Fruit fly (Drosophila melanogaster) whole organism, embryonic: ENCODE results near the gene ppk20.

ENCODE experiments used
- Adf1 ChIP-seq: fragments of 200-800 bp; sonication (Bioruptor generic); IDR thresholded peaks from 2 replicates; pipeline ENCODE4 v1.3.6; 2022; ENCODE audit warnings: missing biosample characterization, missing genetic modification characterization
- Antp ChIP-seq: fragments of 200-800 bp; sonication (Bioruptor generic); optimal IDR thresholded peaks from 3 replicates; lab custom pipeline; 2016; ENCODE audit warnings: missing biosample characterization, missing genetic modification characterization
- C15 ChIP-seq: fragments of 200-800 bp; sonication (Bioruptor generic); IDR thresholded peaks from 3 replicates; pipeline ENCODE4 v1.3.6; 2022; ENCODE audit warnings: missing biosample characterization, missing genetic modification characterization
- CG10321 ChIP-seq: fragments of 200-800 bp; sonication (Bioruptor generic); IDR thresholded peaks from 2 replicates; pipeline ENCODE4 v1.3.6; 2022; ENCODE audit warnings: missing biosample characterization, missing genetic modification characterization
- CG10565 ChIP-seq: fragments of 200-800 bp; sonication (Bioruptor generic); optimal IDR thresholded peaks from 3 replicates; lab custom pipeline; 2016; ENCODE audit warnings: missing biosample characterization, mild to moderate bottlenecking, missing genetic modification characterization
- CG12104 ChIP-seq: fragments of 200-800 bp; sonication (Bioruptor generic); optimal IDR thresholded peaks from 3 replicates; lab custom pipeline; 2016; ENCODE audit warnings: missing biosample characterization, missing genetic modification characterization
- CG13287 ChIP-seq: fragments of 200-800 bp; sonication (Bioruptor generic); IDR thresholded peaks from 2 replicates; pipeline ENCODE4 v1.3.6; 2022; ENCODE audit warnings: missing biosample characterization, missing genetic modification characterization; ENCODE audit not compliant: partially characterized antibody
- CG14860 ChIP-seq: fragments of 200-800 bp; sonication (Bioruptor generic); IDR thresholded peaks from 3 replicates; pipeline ENCODE4 v1.3.6; 2022; ENCODE audit warnings: missing biosample characterization, missing genetic modification characterization; ENCODE audit not compliant: partially characterized antibody
- CG14965 ChIP-seq: fragments of 200-800 bp; sonication (Bioruptor generic); optimal IDR thresholded peaks from 2 replicates; lab custom pipeline; 2016; ENCODE audit warnings: missing biosample characterization, missing genetic modification characterization, borderline replicate concordance
- CG1529 ChIP-seq: fragments of 200-800 bp; sonication (Bioruptor generic); optimal IDR thresholded peaks from 3 replicates; lab custom pipeline; 2018; ENCODE audit warnings: missing biosample characterization, missing genetic modification characterization
- CG16813 ChIP-seq: fragments of 200-800 bp; sonication (Bioruptor generic); IDR thresholded peaks from 3 replicates; pipeline ENCODE4 v1.3.6; 2022; ENCODE audit warnings: missing biosample characterization, missing genetic modification characterization; ENCODE audit not compliant: partially characterized antibody
- CG18011 ChIP-seq: fragments of 200-800 bp; sonication (Bioruptor generic); optimal IDR thresholded peaks from 2 replicates; lab custom pipeline; 2017; ENCODE audit warnings: missing biosample characterization, missing genetic modification characterization, mild to moderate bottlenecking, moderate library complexity, missing genotype
- CG2889 ChIP-seq: fragments of 200-800 bp; sonication (Bioruptor generic); IDR thresholded peaks from 3 replicates; pipeline ENCODE4 v1.3.6; 2022; ENCODE audit warnings: missing biosample characterization, missing genetic modification characterization
- CG31365 ChIP-seq: fragments of 200-800 bp; sonication (Bioruptor generic); optimal IDR thresholded peaks from 2 replicates; lab custom pipeline; 2018; ENCODE audit warnings: missing biosample characterization, mild to moderate bottlenecking, missing genetic modification characterization
- CG33213 ChIP-seq: fragments of 200-800 bp; sonication (Bioruptor generic); optimal IDR thresholded peaks from 3 replicates; lab custom pipeline; 2016; ENCODE audit warnings: missing biosample characterization, missing genetic modification characterization
- CG3847 ChIP-seq: fragments of 200-800 bp; sonication (Bioruptor generic); IDR thresholded peaks from 2 replicates; pipeline ENCODE4 v1.3.6; 2022; ENCODE audit warnings: missing biosample characterization, missing genetic modification characterization
- CG4328 ChIP-seq: fragments of 200-800 bp; sonication (Bioruptor generic); optimal IDR thresholded peaks from 3 replicates; lab custom pipeline; 2017; ENCODE audit warnings: missing biosample characterization, missing genetic modification reagents, missing genetic modification characterization
- CG4730 ChIP-seq: fragments of 200-800 bp; sonication (Bioruptor generic); IDR thresholded peaks from 2 replicates; pipeline ENCODE4 v1.3.6; 2022; ENCODE audit warnings: missing biosample characterization, missing genetic modification characterization
- Camta ChIP-seq: fragments of 200-800 bp; sonication (Bioruptor generic); optimal IDR thresholded peaks from 2 replicates; lab custom pipeline; 2016; ENCODE audit warnings: missing biosample characterization, missing genetic modification characterization
- CrebB ChIP-seq: fragments of 200-800 bp; sonication (Bioruptor generic); optimal IDR thresholded peaks from 3 replicates; lab custom pipeline; 2018; ENCODE audit warnings: missing biosample characterization, mild to moderate bottlenecking, missing genetic modification characterization
- Fer3 ChIP-seq: fragments of 200-800 bp; sonication (Bioruptor generic); optimal IDR thresholded peaks from 2 replicates; lab custom pipeline; 2018; ENCODE audit warnings: missing biosample characterization, mild to moderate bottlenecking, missing genetic modification characterization, moderate library complexity
- Hr3 ChIP-seq: fragments of 200-800 bp; sonication (Bioruptor generic); optimal IDR thresholded peaks from 3 replicates; lab custom pipeline; 2016; ENCODE audit warnings: missing biosample characterization, missing genetic modification characterization
- Lpt ChIP-seq: fragments of >200 bp; optimal IDR thresholded peaks from 2 replicates; lab custom pipeline; 2018; ENCODE audit warnings: missing biosample characterization, missing genetic modification characterization
- Mad ChIP-seq: fragments of 200-800 bp; sonication (Bioruptor generic); optimal IDR thresholded peaks from 2 replicates; lab custom pipeline; 2016; ENCODE audit warnings: missing biosample characterization, missing genetic modification characterization
- Med ChIP-seq: fragments of 200-800 bp; sonication (Bioruptor generic); peaks from one replicate; lab custom pipeline; 2016; ENCODE audit warnings: missing biosample characterization, missing genetic modification characterization, mild to moderate bottlenecking, inconsistent platforms, moderate library complexity
- Nf-YA ChIP-seq: fragments of 200-800 bp; sonication (Bioruptor generic); IDR thresholded peaks from 2 replicates; pipeline ENCODE4 v1.3.6; 2022; ENCODE audit warnings: missing biosample characterization, missing genetic modification characterization
- NfI ChIP-seq: fragments of 200-800 bp; sonication (Bioruptor generic); optimal IDR thresholded peaks from 3 replicates; lab custom pipeline; 2018; ENCODE audit warnings: missing biosample characterization, mild to moderate bottlenecking, missing genetic modification characterization, moderate library complexity
- Optix ChIP-seq: fragments of 200-800 bp; sonication (Bioruptor generic); IDR thresholded peaks from 3 replicates; pipeline ENCODE4 v1.3.6; 2022; ENCODE audit warnings: missing biosample characterization, missing genetic modification characterization
- Sox102F ChIP-seq: fragments of 200-800 bp; sonication (Bioruptor generic); optimal IDR thresholded peaks from 2 replicates; lab custom pipeline; 2018; ENCODE audit warnings: missing biosample characterization, mild to moderate bottlenecking, missing genetic modification characterization, moderate library complexity
- Spps ChIP-seq: fragments of 200-800 bp; sonication (Bioruptor generic); optimal IDR thresholded peaks from 2 replicates; lab custom pipeline; 2018; ENCODE audit warnings: missing biosample characterization, mild to moderate bottlenecking, missing genetic modification characterization
- Sry-δ ChIP-seq: fragments of 200-800 bp; sonication (Bioruptor generic); optimal IDR thresholded peaks from 2 replicates; lab custom pipeline; 2016; ENCODE audit warnings: missing biosample characterization, missing genetic modification characterization
- abd-A ChIP-seq: fragments of 200-800 bp; sonication (Bioruptor generic); optimal IDR thresholded peaks from 3 replicates; lab custom pipeline; 2019; ENCODE audit warnings: missing biosample characterization, mild to moderate bottlenecking, missing genetic modification characterization, moderate library complexity
- al ChIP-seq: fragments of 200-800 bp; sonication (Bioruptor generic); IDR thresholded peaks from 2 replicates; pipeline ENCODE4 v1.3.6; 2022; ENCODE audit warnings: missing biosample characterization, missing genetic modification characterization
- ap ChIP-seq: fragments of 200-800 bp; sonication (Bioruptor generic); IDR thresholded peaks from 2 replicates; pipeline ENCODE4 v1.3.6; 2022; ENCODE audit warnings: missing biosample characterization, missing genetic modification characterization
- az2 ChIP-seq: fragments of 200-800 bp; sonication (Bioruptor generic); optimal IDR thresholded peaks from 3 replicates; lab custom pipeline; 2016; ENCODE audit warnings: missing biosample characterization, missing genetic modification characterization
- bab2 ChIP-seq: fragments of 200-800 bp; sonication (Bioruptor generic); optimal IDR thresholded peaks from 2 replicates; lab custom pipeline; 2016; ENCODE audit warnings: missing biosample characterization, missing genetic modification characterization
- cato ChIP-seq: fragments of 200-800 bp; sonication (Bioruptor generic); optimal IDR thresholded peaks from 2 replicates; lab custom pipeline; 2016; ENCODE audit warnings: missing biosample characterization, missing genetic modification characterization, borderline replicate concordance
- dmrt99B ChIP-seq: fragments of 200-800 bp; sonication (Bioruptor generic); optimal IDR thresholded peaks from 2 replicates; lab custom pipeline; 2018; ENCODE audit warnings: missing biosample characterization, mild to moderate bottlenecking, missing genetic modification characterization, moderate library complexity
- emc ChIP-seq: fragments of 200-800 bp; sonication (Bioruptor generic); optimal IDR thresholded peaks from 2 replicates; lab custom pipeline; 2016; ENCODE audit warnings: missing biosample characterization, missing genetic modification characterization
- fd96Cb ChIP-seq: fragments of 200-800 bp; sonication (Bioruptor generic); optimal IDR thresholded peaks from 2 replicates; lab custom pipeline; 2018; ENCODE audit warnings: missing biosample characterization, mild to moderate bottlenecking, missing genetic modification characterization, moderate library complexity
- hbn ChIP-seq: fragments of 200-800 bp; sonication (Bioruptor generic); IDR thresholded peaks from 2 replicates; pipeline ENCODE4 v1.3.6; 2022; ENCODE audit warnings: missing biosample characterization, missing genetic modification characterization; ENCODE audit not compliant: partially characterized antibody
- hkb ChIP-seq, 2 experiments: fragments of 200-800 bp in 1 of 2; fragments of >200 bp in 1 of 2; sonication (Bioruptor generic) in 1 of 2; IDR thresholded peaks in 1 of 2; optimal IDR thresholded peaks in 1 of 2; 2 replicates each; pipeline versions ENCODE4 v1.3.6 to Lab custom; 2017 to 2022; ENCODE audit warnings: missing biosample characterization in 1 of 2, missing genetic modification characterization in 1 of 2
- lbe ChIP-seq: fragments of 200-800 bp; sonication (Bioruptor generic); optimal IDR thresholded peaks from 2 replicates; lab custom pipeline; 2016; ENCODE audit warnings: missing biosample characterization, mild to moderate bottlenecking, missing genetic modification characterization
- lmd ChIP-seq: fragments of 200-800 bp; sonication (Bioruptor generic); IDR thresholded peaks from 2 replicates; pipeline ENCODE4 v1.3.6; 2022; ENCODE audit warnings: missing biosample characterization, missing genetic modification characterization
- sr ChIP-seq: fragments of 200-800 bp; sonication (Bioruptor generic); IDR thresholded peaks from 3 replicates; pipeline ENCODE4 v1.3.6; 2022; ENCODE audit warnings: missing biosample characterization, missing genetic modification characterization
- sug ChIP-seq: fragments of 200-800 bp; optimal IDR thresholded peaks from 2 replicates; lab custom pipeline; 2019; ENCODE audit warnings: missing biosample characterization, mild to moderate bottlenecking, missing genetic modification characterization, moderate library complexity
- twi ChIP-seq: fragments of 200-800 bp; optimal IDR thresholded peaks from 2 replicates; lab custom pipeline; 2019; ENCODE audit warnings: missing biosample characterization, mild to moderate bottlenecking, missing genetic modification characterization, moderate library complexity
- usp ChIP-seq: fragments of >200 bp; optimal IDR thresholded peaks from 2 replicates; lab custom pipeline; 2017; ENCODE audit warnings: missing biosample characterization, missing genetic modification characterization
- z ChIP-seq: fragments of 200-800 bp; sonication (Bioruptor generic); IDR thresholded peaks from 3 replicates; pipeline ENCODE4 v1.3.6; 2022; ENCODE audit warnings: missing biosample characterization, missing genetic modification characterization
- zf30C ChIP-seq: fragments of 200-800 bp; sonication (Bioruptor generic); optimal IDR thresholded peaks from 3 replicates; lab custom pipeline; 2018; ENCODE audit warnings: missing biosample characterization, mild to moderate bottlenecking, missing genetic modification characterization
- zfh2 ChIP-seq: fragments of 200-800 bp; sonication (Bioruptor generic); optimal IDR thresholded peaks from 2 replicates; lab custom pipeline; 2016; ENCODE audit warnings: missing biosample characterization, missing genetic modification characterization

Gene ppk20

dm6 chr3R:29675333-29675732, 6.7 kb upstream of the ppk20 start, which contains the start of the genes Bub3 and Cap-D2:
Gene Bub3, minus strand, starts transcription at chr3R:29675421.
Gene Cap-D2, plus strand, starts transcription at chr3R:29675651.
- TF ChIP-seq twi (peak; percentile 51), CG16813 (peak; percentile 84), lbe (GFP tag; lab: Kevin White, UChicago) (no peak), Sry-δ (peak; percentile 97), CG12104 (GFP tag; lab: Kevin White, UChicago) (peak; percentile 6), CG14860 (GFP tag; lab: Robert Waterston, UW) (peak; percentile 78), CG4730 (GFP tag; lab: Robert Waterston, UW) (peak; percentile 8; the same call in 1 of the 2 replicates), CG14965 (GFP tag; lab: Kevin White, UChicago) (no peak), CG1529 (no peak), NfI (GFP tag; lab: Kevin White, UChicago) (peak; percentile 66), Spps (tag; lab: Kevin White, UChicago) (peak; percentile 59), zf30C (GFP tag; lab: Kevin White, UChicago) (no peak), zfh2 (GFP tag; lab: Kevin White, UChicago) (peak; percentile 63), Antp (GFP tag; lab: Kevin White, UChicago) (peak; percentile 71), CG10565 (peak; percentile 19), Nf-YA (GFP tag; lab: Robert Waterston, UW) (no peak), C15 (GFP tag; lab: Robert Waterston, UW) (no peak), hbn (peak; percentile 85), CG2889 (peak; percentile 60), abd-A (tag; lab: Kevin White, UChicago) (no peak), Adf1 (GFP tag; lab: Robert Waterston, UW) (peak; percentile 25; the same call in 1 of the 2 replicates), sr (GFP tag; lab: Robert Waterston, UW) (no peak), dmrt99B (tag; lab: Kevin White, UChicago) (no peak), lmd (GFP tag; lab: Robert Waterston, UW) (no peak), CG13287 (GFP tag; lab: Robert Waterston, UW) (peak; percentile 92), Fer3 (tag; lab: Kevin White, UChicago) (peak; percentile 60), CG33213 (GFP tag; lab: Kevin White, UChicago) (peak; percentile 71), bab2 (GFP tag; lab: Kevin White, UChicago) (peak; percentile 73), ap (GFP tag; lab: Robert Waterston, UW) (peak; percentile 65; the same call in 1 of the 2 replicates), usp (GFP tag; lab: Kevin White, UChicago) (no peak), CrebB (tag; lab: Kevin White, UChicago) (peak; percentile 48), emc (GFP tag; lab: Kevin White, UChicago) (no peak), Sox102F (GFP tag; lab: Kevin White, UChicago) (peak; percentile 71), cato (GFP tag; lab: Kevin White, UChicago) (peak; percentile 56), Camta (peak; percentile 56), z (no peak), al (GFP tag; lab: Robert Waterston, UW) (peak; percentile 39; the same call in 1 of the 2 replicates), Med (GFP tag; lab: Kevin White, UChicago) (peak; percentile 95), az2 (GFP tag; lab: Kevin White, UChicago) (peak; percentile 67), CG10321 (GFP tag; lab: Robert Waterston, UW) (no peak), Mad (peak; percentile 61), Hr3 (GFP tag; lab: Kevin White, UChicago) (peak; percentile 59), CG31365 (tag; lab: Kevin White, UChicago) (peak; percentile 14), fd96Cb (peak; percentile 55), Lpt (GFP tag; lab: Kevin White, UChicago) (no peak), CG18011 (GFP tag; lab: Kevin White, UChicago) (no peak), sug (tag; lab: Kevin White, UChicago) (no peak), Optix (peak; percentile 63; the same call in 2 of the 3 replicates), CG3847 (GFP tag; lab: Robert Waterston, UW) (peak; percentile 75), hkb (optimal IDR thresholded peaks at IDR 0.05; lab: Kevin White, UChicago) (peak; percentile 12), hkb (GFP tag; IDR thresholded peaks at IDR 0.05; lab: Robert Waterston, UW) (peak; percentile 80), CG4328 (GFP tag; lab: Kevin White, UChicago) (no peak)
